Worm (Caenorhabditis elegans): ENCODE data around the gene nos-2.

DNA sequence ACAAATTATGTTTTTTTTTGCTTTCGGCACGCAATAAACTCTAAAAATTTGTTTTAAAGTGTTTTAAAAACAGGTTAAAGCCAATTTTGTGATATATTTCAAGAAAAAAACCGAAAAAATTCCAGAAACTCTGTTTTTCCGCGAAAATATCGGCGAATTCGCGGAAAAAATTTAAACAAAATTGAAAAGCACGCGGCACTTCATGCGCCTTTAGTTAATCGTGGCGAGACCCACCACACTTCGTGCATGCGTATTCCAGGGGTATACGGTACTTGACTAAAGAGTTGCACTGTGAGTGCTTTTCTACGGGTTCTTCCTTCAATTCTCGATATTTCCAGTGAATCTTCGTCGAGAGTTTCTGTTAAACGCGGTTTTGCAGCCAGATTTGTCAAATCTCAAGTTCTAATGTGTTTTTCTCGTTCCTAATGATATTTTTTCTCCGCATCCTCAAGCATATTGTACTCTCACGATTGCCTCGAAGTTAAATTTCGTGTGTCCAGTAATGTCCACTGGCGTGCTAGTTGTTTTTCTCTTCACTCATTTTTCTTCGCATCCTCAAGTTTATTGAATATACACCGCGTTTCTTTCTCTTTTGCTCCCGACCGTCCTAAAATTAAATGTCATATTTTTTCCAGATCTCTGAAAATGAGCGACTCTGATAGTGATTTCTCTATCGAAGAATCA lies 27.6 kb upstream of the nos-2 start, which contains the start of gene cin-4:
- TF ChIP-seq Y116A8C.19 (tag; optimal IDR thresholded peaks at IDR 0.05; ENCODE audit: borderline replicate concordance) (no peak), snpc-4 (tag; optimal IDR thresholded peaks at IDR 0.05) (no peak), efl-1 (optimal IDR thresholded peaks at IDR 0.05) (no peak), efl-1 (GFP tag; optimal IDR thresholded peaks at IDR 0.05 in 1 of 2) (no peak), sox-4 (tag; optimal IDR thresholded peaks at IDR 0.05) (no peak), pqm-1 (tag; optimal IDR thresholded peaks at IDR 0.05) (no peak), grh-1 (GFP tag; IDR thresholded peaks at IDR 0.05) (no peak), nhr-237 (tag; optimal IDR thresholded peaks at IDR 0.05) (no peak), lir-3 (tag; optimal IDR thresholded peaks at IDR 0.05; ENCODE audit: poor library complexity) (no peak), hlh-4 (tag; optimal IDR thresholded peaks at IDR 0.05) (no peak), pax-3 (tag; optimal IDR thresholded peaks at IDR 0.05) (no peak)

Data from whole organism, L1 larva.